Worm (Caenorhabditis elegans): Measurements from ENCODE around the gene enri-1.

The enri-1 gene

ce11 chrII:2292027-2292426 lies 49.4 kb downstream of the enri-1 start, which contains the start of gene K09F6.7:
K09F6.7 (minus strand) TSS chrII:2292127.
- TF ChIP-seq T22C8.4 (GFP tag; IDR thresholded peaks at IDR 0.05) (no peak), ztf-23 (GFP tag; IDR thresholded peaks at IDR 0.05) (no peak), ztf-29 (GFP tag; IDR thresholded peaks at IDR 0.05) (no peak), ref-1 (GFP tag; conservative IDR thresholded peaks at IDR 0.05) (no peak), tab-1 (GFP tag; IDR thresholded peaks at IDR 0.05) (no peak), klf-2 (GFP tag; conservative IDR thresholded peaks at IDR 0.05) (no peak), cog-1 (tag; optimal IDR thresholded peaks at IDR 0.05) (no peak), med-1 (GFP tag; optimal IDR thresholded peaks at IDR 0.05; ENCODE audit: insufficient read depth) (no peak), flt-1 (GFP tag; IDR thresholded peaks at IDR 0.05) (no peak)

DNA sequence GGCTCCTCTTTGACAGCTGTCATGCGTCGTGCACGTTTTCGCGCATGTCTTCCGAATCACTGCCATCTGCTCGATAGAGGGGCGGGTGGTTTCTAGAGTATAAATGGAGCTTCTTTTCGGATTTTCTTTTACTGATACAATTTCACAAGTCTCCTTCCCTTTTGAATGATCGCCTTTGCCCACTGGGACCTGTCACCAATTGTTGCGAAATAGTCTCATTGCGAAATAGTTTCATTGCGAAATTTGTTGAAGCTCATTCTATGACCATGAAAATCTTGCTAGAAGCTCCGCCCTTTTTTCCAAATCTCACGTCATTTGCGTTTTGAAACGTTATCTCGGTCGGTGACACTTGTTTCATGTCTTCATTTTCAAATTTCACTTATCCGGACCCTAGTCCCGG lies 52.0 kb downstream of the enri-1 start:
- TF ChIP-seq ref-1 (GFP tag; conservative IDR thresholded peaks at IDR 0.05) (no peak), T22C8.4 (GFP tag; IDR thresholded peaks at IDR 0.05) (no peak), tab-1 (GFP tag; IDR thresholded peaks at IDR 0.05) (no peak), med-1 (GFP tag; optimal IDR thresholded peaks at IDR 0.05; ENCODE audit: insufficient read depth) (no peak), flt-1 (GFP tag; IDR thresholded peaks at IDR 0.05) (no peak), ztf-29 (GFP tag; IDR thresholded peaks at IDR 0.05) (no peak), ztf-23 (GFP tag; IDR thresholded peaks at IDR 0.05) (no peak), klf-2 (GFP tag; conservative IDR thresholded peaks at IDR 0.05) (no peak), cog-1 (tag; optimal IDR thresholded peaks at IDR 0.05) (no peak)

- no peak for TF ChIP-seq ztf-23 (GFP tag; IDR thresholded peaks at IDR 0.05)
- TF ChIP-seq tab-1 (GFP tag; IDR thresholded peaks at IDR 0.05): no peak
- TF ChIP-seq T22C8.4 (GFP tag; IDR thresholded peaks at IDR 0.05): no peak
Measured at ce11 chrII:2288798-2289197, 52.6 kb downstream of the enri-1 start, which contains the start of the genes K09F6.10 and K09F6.13. K09F6.10 (minus strand) TSS chrII:2288883. K09F6.13 (plus strand) TSS chrII:2289114.
